Worm (Caenorhabditis elegans) whole organism, L4/young adult: ENCODE results near the gene bmy-1.
"Not testable (repeated sequence)": the region's sequence is repeated elsewhere in the genome, so short reads cannot be mapped to it uniquely, and the experiment has no call there.

Experiments
- W03F9.2 ChIP-seq: fragments of 150-350 bp; optimal IDR thresholded peaks from 2 replicates; lab custom pipeline; 2014; ENCODE audit warnings: missing biosample characterization, missing genetic modification characterization
- dao-5 ChIP-seq: sonication (generic microtip); optimal IDR thresholded peaks from 2 replicates; lab custom pipeline; 2016; ENCODE audit warnings: missing genotype, missing genetic modification characterization, moderate library complexity, missing compliant biosample characterization
- him-1 ChIP-seq: sonication (generic microtip); optimal IDR thresholded peaks from 2 replicates; lab custom pipeline; 2016; ENCODE audit warnings: missing genotype, missing genetic modification reagents, missing genetic modification characterization, missing compliant biosample characterization

The bmy-1 gene

ce11 chrII:5342412-5342811, 16.1 kb upstream of the bmy-1 start:
- TF ChIP-seq dao-5 (tag; lab: Kevin White, UChicago) (no peak), W03F9.2 (tag; lab: Kevin White, UChicago) (no peak), him-1 (tag; lab: Kevin White, UChicago) (no peak)

- no peak for TF ChIP-seq dao-5 (tag; lab: Kevin White, UChicago)
- no peak for TF ChIP-seq him-1 (tag; lab: Kevin White, UChicago)
- TF ChIP-seq W03F9.2 (tag; lab: Kevin White, UChicago), result no peak
Observed at ce11 chrII:5344775-5345174, 13.7 kb upstream of the bmy-1 start, which contains the start of gene F09E5.14. F09E5.14 (minus strand) TSS chrII:5344875.

- not testable (repeated sequence) for TF ChIP-seq W03F9.2, him-1, dao-5 (tag; lab: Kevin White, UChicago)
Observed at ce11 chrII:5350357-5350756, 8.1 kb upstream of the bmy-1 start, which contains the start of gene F09E5.8. F09E5.8 (plus strand) TSS chrII:5350669.

- TF ChIP-seq W03F9.2 (tag; lab: Kevin White, UChicago), result no peak
- no peak for TF ChIP-seq him-1 (tag; lab: Kevin White, UChicago)
- TF ChIP-seq dao-5 (tag; lab: Kevin White, UChicago), result no peak
Observed at ce11 chrII:5351799-5352198, 6.7 kb upstream of the bmy-1 start, which contains the start of gene F09E5.7. F09E5.7 (plus strand) TSS chrII:5352099.

- TF ChIP-seq him-1 (tag; lab: Kevin White, UChicago) (no peak), dao-5 (tag; lab: Kevin White, UChicago) (peak; percentile 46)
Observed at ce11 chrII:5353642-5354041, 4.9 kb upstream of the bmy-1 start.

ce11 chrII:5355384-5355783, 3.1 kb upstream of the bmy-1 start, which contains the start of gene srg-69:
srg-69 (plus strand) TSS chrII:5355684.
- no peak for TF ChIP-seq him-1 (tag; lab: Kevin White, UChicago)
- TF ChIP-seq W03F9.2 (tag; lab: Kevin White, UChicago), result no peak
- no peak for TF ChIP-seq dao-5 (tag; lab: Kevin White, UChicago)

ce11 chrII:5359252-5359651, 757 bp downstream of the bmy-1 start, which contains the start of gene sec-6:
sec-6 (plus strand) TSS chrII:5359552.
- no peak for TF ChIP-seq W03F9.2 (tag; lab: Kevin White, UChicago)

ce11 chrII:5364516-5364915, 6.0 kb downstream of the bmy-1 start:
- TF ChIP-seq W03F9.2 (tag; lab: Kevin White, UChicago) (no peak), him-1 (tag; lab: Kevin White, UChicago) (no peak), dao-5 (tag; lab: Kevin White, UChicago) (no peak)

- TF ChIP-seq W03F9.2 (tag; lab: Kevin White, UChicago) (no peak), dao-5 (tag; lab: Kevin White, UChicago) (no peak), him-1 (tag; lab: Kevin White, UChicago) (no peak)
Observed at ce11 chrII:5365645-5366044, 7.2 kb downstream of the bmy-1 start, which contains the start of gene F09E5.16. F09E5.16 (minus strand) TSS chrII:5365745.

- TF ChIP-seq W03F9.2 (tag; lab: Kevin White, UChicago) (no peak), dao-5 (tag; lab: Kevin White, UChicago) (no peak)
Observed at ce11 chrII:5370641-5371040, 12.1 kb downstream of the bmy-1 start, which contains the start of gene F09E5.12. F09E5.12 (minus strand) TSS chrII:5370741.

- peak; percentile 89 for TF ChIP-seq W03F9.2 (tag; lab: Kevin White, UChicago)
- no peak for TF ChIP-seq him-1 (tag; lab: Kevin White, UChicago)
Observed at ce11 chrII:5373275-5374047, 15.0 kb downstream of the bmy-1 start, which contains the start of the genes agt-2 and F09E5.3. agt-2 (minus strand) TSS chrII:5373827. F09E5.3 (plus strand) TSS chrII:5373997.

- TF ChIP-seq W03F9.2 (tag; lab: Kevin White, UChicago), result no peak
- TF ChIP-seq dao-5 (tag; lab: Kevin White, UChicago), result no peak
- TF ChIP-seq him-1 (tag; lab: Kevin White, UChicago), result no peak
Observed at ce11 chrII:5374967-5375366, 16.5 kb downstream of the bmy-1 start, which contains the start of gene algn-2. algn-2 (plus strand) TSS chrII:5375267.

- no peak for TF ChIP-seq him-1 (tag; lab: Kevin White, UChicago)
- TF ChIP-seq W03F9.2 (tag; lab: Kevin White, UChicago), result no peak
- TF ChIP-seq dao-5 (tag; lab: Kevin White, UChicago), result no peak
Observed at ce11 chrII:5377467-5378238, 19.2 kb downstream of the bmy-1 start, which contains the start of gene prdx-2. prdx-2 (plus strand) TSS chrII:5378195.
